Fruit fly (Drosophila melanogaster) whole organism, prepupa: ENCODE results near the gene Patr-1.
A peak's percentile ranks its signal among the peaks of the same experiment; 100 is the strongest.

Source experiments
- Blimp-1 ChIP-seq: fragments of 200-800 bp; sonication (Bioruptor generic); optimal IDR thresholded peaks from 3 replicates; lab custom pipeline; 2017; ENCODE audit warnings: missing biosample characterization, missing genetic modification characterization, mild to moderate bottlenecking, moderate library complexity, missing genetic modification reagents
- CG10631 ChIP-seq: fragments of 200-800 bp; sonication (Bioruptor generic); optimal IDR thresholded peaks from 2 replicates; lab custom pipeline; 2016; ENCODE audit warnings: missing biosample characterization, missing genetic modification characterization
- CG11762 ChIP-seq: fragments of 200-800 bp; sonication (Bioruptor generic); optimal IDR thresholded peaks from 3 replicates; lab custom pipeline; 2016; ENCODE audit warnings: missing biosample characterization, missing genetic modification characterization; ENCODE audit not compliant: insufficient read depth
- CG15336 ChIP-seq: fragments of 200-800 bp; sonication (Bioruptor generic); IDR thresholded peaks from 2 replicates; pipeline ENCODE4 v1.3.6; 2022; ENCODE audit warnings: missing biosample characterization, missing genetic modification characterization
- CG1621 ChIP-seq: fragments of 200-800 bp; sonication (Bioruptor generic); optimal IDR thresholded peaks from 3 replicates; lab custom pipeline; 2018; ENCODE audit warnings: missing biosample characterization, mild to moderate bottlenecking, missing genetic modification characterization
- CG16779 ChIP-seq: fragments of 200-800 bp; sonication (Bioruptor generic); optimal IDR thresholded peaks from 3 replicates; lab custom pipeline; 2017; ENCODE audit warnings: missing biosample characterization, mild to moderate bottlenecking, missing genetic modification characterization
- CG3032 ChIP-seq: fragments of 200-800 bp; optimal IDR thresholded peaks from 2 replicates; lab custom pipeline; 2019; ENCODE audit warnings: missing biosample characterization, mild to moderate bottlenecking, missing genetic modification characterization, moderate library complexity
- CG31627 ChIP-seq: fragments of 200-800 bp; sonication (Bioruptor generic); optimal IDR thresholded peaks from 3 replicates; lab custom pipeline; 2016; ENCODE audit warnings: missing biosample characterization, missing genetic modification characterization
- CG32006 ChIP-seq: fragments of 200-800 bp; sonication (Bioruptor generic); optimal IDR thresholded peaks from 3 replicates; lab custom pipeline; 2017; ENCODE audit warnings: missing biosample characterization, mild to moderate bottlenecking, missing genetic modification characterization
- CG34406 ChIP-seq: fragments of 200-800 bp; sonication (Bioruptor generic); optimal IDR thresholded peaks from 3 replicates; lab custom pipeline; 2016; ENCODE audit warnings: missing biosample characterization, missing genetic modification characterization
- CG4318 ChIP-seq: fragments of 200-800 bp; sonication (Bioruptor generic); optimal IDR thresholded peaks from 3 replicates; lab custom pipeline; 2017; ENCODE audit warnings: missing biosample characterization, mild to moderate bottlenecking, missing genetic modification characterization
- CG6854 ChIP-seq: fragments of 200-800 bp; sonication (Bioruptor generic); optimal IDR thresholded peaks from 2 replicates; lab custom pipeline; 2017; ENCODE audit warnings: missing biosample characterization, mild to moderate bottlenecking, missing genetic modification characterization
- CG7368 ChIP-seq: fragments of 200-800 bp; sonication (Bioruptor generic); optimal IDR thresholded peaks from 3 replicates; lab custom pipeline; 2016; ENCODE audit warnings: missing biosample characterization, missing genetic modification characterization
- CG8119 ChIP-seq: fragments of 200-800 bp; sonication (Bioruptor generic); IDR thresholded peaks from 3 replicates; pipeline ENCODE4 v1.3.6; 2022; ENCODE audit warnings: missing biosample characterization, missing genetic modification characterization
- CG8319 ChIP-seq: fragments of 200-800 bp; sonication (Bioruptor generic); optimal IDR thresholded peaks from 3 replicates; lab custom pipeline; 2016; ENCODE audit warnings: missing biosample characterization, missing genetic modification characterization
- CG8632 ChIP-seq: fragments of 200-800 bp; sonication (Bioruptor generic); optimal IDR thresholded peaks from 3 replicates; lab custom pipeline; 2016; ENCODE audit warnings: missing biosample characterization, missing genetic modification characterization
- CG9139 ChIP-seq: fragments of 200-800 bp; sonication (Bioruptor generic); optimal IDR thresholded peaks from 3 replicates; lab custom pipeline; 2017; ENCODE audit warnings: missing biosample characterization, mild to moderate bottlenecking, missing genetic modification characterization
- Eip75B ChIP-seq: fragments of 200-800 bp; sonication (Bioruptor generic); optimal IDR thresholded peaks from 3 replicates; lab custom pipeline; 2016; ENCODE audit warnings: missing biosample characterization, missing genetic modification characterization
- Eip93F ChIP-seq: fragments of 200-800 bp; sonication (Bioruptor generic); optimal IDR thresholded peaks from 2 replicates; lab custom pipeline; 2016; ENCODE audit warnings: missing biosample characterization, mild to moderate bottlenecking, missing genetic modification characterization
- Ets96B ChIP-seq: fragments of 200-800 bp; optimal IDR thresholded peaks from 2 replicates; lab custom pipeline; 2019; ENCODE audit warnings: missing biosample characterization, mild to moderate bottlenecking, missing genetic modification characterization, moderate library complexity
- Gug ChIP-seq: fragments of 200-800 bp; sonication (Bioruptor generic); IDR thresholded peaks from 2 replicates; pipeline ENCODE4 v1.3.6; 2022; ENCODE audit warnings: missing biosample characterization, missing genetic modification characterization
- Hr39 ChIP-seq: fragments of 200-800 bp; sonication (Bioruptor generic); optimal IDR thresholded peaks from 2 replicates; lab custom pipeline; 2016; ENCODE audit warnings: missing biosample characterization, missing genetic modification characterization
- Hr4 ChIP-seq: fragments of 200-800 bp; sonication (Bioruptor generic); optimal IDR thresholded peaks from 3 replicates; lab custom pipeline; 2016; ENCODE audit warnings: missing biosample characterization, missing genetic modification characterization
- Lpt ChIP-seq: fragments of 200-800 bp; sonication (Bioruptor generic); optimal IDR thresholded peaks from 3 replicates; lab custom pipeline; 2016; ENCODE audit warnings: missing biosample characterization, missing genetic modification characterization
- Met ChIP-seq: fragments of 200-800 bp; sonication (Bioruptor generic); optimal IDR thresholded peaks from 3 replicates; lab custom pipeline; 2016; ENCODE audit warnings: missing biosample characterization, missing genetic modification characterization
- OdsH ChIP-seq: fragments of 200-800 bp; sonication (Bioruptor generic); optimal IDR thresholded peaks from 3 replicates; lab custom pipeline; 2016; ENCODE audit warnings: missing biosample characterization, missing genetic modification characterization
- Smox ChIP-seq: fragments of 200-800 bp; sonication (Bioruptor generic); optimal IDR thresholded peaks from 3 replicates; lab custom pipeline; 2016; ENCODE audit warnings: missing biosample characterization, missing genetic modification characterization
- Sox102F ChIP-seq: fragments of 200-800 bp; sonication (Bioruptor generic); optimal IDR thresholded peaks from 2 replicates; lab custom pipeline; 2016; ENCODE audit warnings: missing biosample characterization, mild to moderate bottlenecking, missing genetic modification characterization
- Sox14 ChIP-seq: fragments of 200-800 bp; sonication (Bioruptor generic); optimal IDR thresholded peaks from 3 replicates; lab custom pipeline; 2016; ENCODE audit warnings: missing biosample characterization, missing genetic modification characterization
- dac ChIP-seq: fragments of 200-800 bp; sonication (Bioruptor generic); optimal IDR thresholded peaks from 2 replicates; lab custom pipeline; 2017; ENCODE audit warnings: missing biosample characterization, mild to moderate bottlenecking, missing genetic modification characterization
- dsx ChIP-seq: fragments of 200-800 bp; optimal IDR thresholded peaks from 3 replicates; lab custom pipeline; 2019; ENCODE audit warnings: missing biosample characterization, mild to moderate bottlenecking, missing genetic modification characterization, moderate library complexity; ENCODE audit not compliant: poor library complexity, severe bottlenecking
- eg ChIP-seq: fragments of 200-800 bp; sonication (Bioruptor generic); IDR thresholded peaks from 3 replicates; pipeline ENCODE4 v1.3.6; 2022; ENCODE audit warnings: missing biosample characterization, missing genetic modification characterization
- esn ChIP-seq: fragments of 200-800 bp; sonication (Bioruptor generic); optimal IDR thresholded peaks from 2 replicates; lab custom pipeline; 2016; ENCODE audit warnings: missing biosample characterization, mild to moderate bottlenecking, missing genetic modification characterization, moderate library complexity
- fd59A ChIP-seq: fragments of 200-800 bp; sonication (Bioruptor generic); optimal IDR thresholded peaks from 2 replicates; lab custom pipeline; 2017; ENCODE audit warnings: missing biosample characterization, mild to moderate bottlenecking, missing genetic modification characterization, missing genetic modification reagents
- fd85E ChIP-seq: fragments of 200-800 bp; sonication (Bioruptor generic); optimal IDR thresholded peaks from 3 replicates; lab custom pipeline; 2016; ENCODE audit warnings: missing biosample characterization, missing genetic modification characterization
- fkh ChIP-seq: fragments of 200-800 bp; sonication (Bioruptor generic); optimal IDR thresholded peaks from 3 replicates; lab custom pipeline; 2017; ENCODE audit warnings: missing biosample characterization, mild to moderate bottlenecking, missing genetic modification characterization, moderate library complexity
- lz ChIP-seq: fragments of 200-800 bp; sonication (Bioruptor generic); optimal IDR thresholded peaks from 3 replicates; lab custom pipeline; 2016; ENCODE audit warnings: missing biosample characterization, missing genetic modification characterization
- net ChIP-seq: fragments of 200-800 bp; sonication (Bioruptor generic); optimal IDR thresholded peaks from 3 replicates; lab custom pipeline; 2016; ENCODE audit warnings: missing biosample characterization, missing genetic modification characterization
- pdm3 ChIP-seq: fragments of 200-800 bp; sonication (Bioruptor generic); optimal IDR thresholded peaks from 3 replicates; lab custom pipeline; 2016; ENCODE audit warnings: missing biosample characterization, missing genetic modification characterization
- salr ChIP-seq, 2 experiments: fragments of 200-800 bp; sonication (Bioruptor generic); optimal IDR thresholded peaks; 3 replicates each; lab custom pipeline; 2016 to 2018; ENCODE audit warnings: missing biosample characterization in 2 of 2, missing genetic modification characterization in 2 of 2, mild to moderate bottlenecking in 1 of 2
- spab ChIP-seq: fragments of 200-800 bp; sonication (Bioruptor generic); optimal IDR thresholded peaks from 2 replicates; lab custom pipeline; 2017; ENCODE audit warnings: missing biosample characterization, mild to moderate bottlenecking, missing genetic modification characterization, missing genetic modification reagents
- svp ChIP-seq: fragments of 200-800 bp; sonication (Bioruptor generic); peaks from one replicate; lab custom pipeline; 2016; ENCODE audit warnings: missing biosample characterization, missing genetic modification characterization
- topi ChIP-seq: fragments of 200-800 bp; sonication (Bioruptor generic); optimal IDR thresholded peaks from 3 replicates; lab custom pipeline; 2016; ENCODE audit warnings: missing biosample characterization, missing genetic modification characterization
- vri ChIP-seq: fragments of 200-800 bp; sonication (Bioruptor generic); optimal IDR thresholded peaks from 3 replicates; lab custom pipeline; 2016; ENCODE audit warnings: missing biosample characterization, mild to moderate bottlenecking, missing genetic modification characterization

Gene Patr-1

DNA sequence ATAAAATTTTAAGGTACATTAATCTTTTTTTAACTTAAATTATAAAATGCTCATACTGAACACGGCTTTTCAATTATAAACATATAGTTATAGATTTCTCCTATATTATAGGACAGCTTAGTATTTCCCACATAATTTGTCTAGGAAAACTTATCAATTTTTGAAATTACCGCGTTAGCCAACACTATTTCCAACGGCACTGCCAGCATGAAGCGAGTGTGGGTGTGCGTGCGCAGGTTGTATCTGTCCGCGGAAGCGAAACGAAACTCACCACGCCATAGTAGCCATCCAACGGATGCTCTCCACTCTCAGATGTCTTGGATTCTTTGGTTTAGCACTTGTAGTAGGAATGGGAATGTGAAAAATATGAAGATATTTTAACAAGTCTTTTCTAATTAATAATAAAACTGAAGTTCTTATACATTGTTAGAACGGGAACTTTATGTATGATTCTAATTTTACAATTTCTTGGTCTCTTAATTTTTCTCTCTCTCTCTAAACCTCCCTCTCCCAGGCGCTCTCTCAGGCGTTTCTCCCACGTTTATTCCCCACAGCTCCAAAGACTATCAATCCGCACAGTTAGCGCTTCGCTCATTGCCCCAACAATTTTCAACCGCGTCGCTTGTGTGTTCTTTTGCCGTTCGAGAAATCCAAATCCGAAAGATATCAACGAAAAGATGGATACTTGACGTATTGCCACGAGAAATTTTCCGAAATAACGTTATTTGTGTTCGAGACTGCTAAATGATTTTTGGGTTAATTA is 10.2 kb downstream of the Patr-1 start, which contains the start of gene Dad (continued):
- peak; percentile 19 for TF ChIP-seq CG31627 (GFP tag; lab: Kevin White, UChicago)
- TF ChIP-seq Hr4 (GFP tag; lab: Kevin White, UChicago): no peak
- TF ChIP-seq Eip93F (GFP tag; lab: Kevin White, UChicago): peak; percentile 34
- TF ChIP-seq CG8319 (GFP tag; lab: Kevin White, UChicago): no peak
- peak; percentile 36 for TF ChIP-seq dsx (GFP tag; lab: Kevin White, UChicago)
- TF ChIP-seq dac (GFP tag; lab: Kevin White, UChicago): no peak
- no peak for TF ChIP-seq CG1621
- no peak for TF ChIP-seq CG4318 (GFP tag; lab: Kevin White, UChicago)
- peak; percentile 28 for TF ChIP-seq Hr39 (GFP tag; lab: Kevin White, UChicago)
- TF ChIP-seq Eip75B (GFP tag; lab: Kevin White, UChicago): peak; percentile 16
- peak; percentile 9 for TF ChIP-seq CG10631 (GFP tag; lab: Kevin White, UChicago)
- TF ChIP-seq topi (GFP tag; lab: Kevin White, UChicago): peak; percentile 67
- TF ChIP-seq vri: peak; percentile 35
- TF ChIP-seq CG8632: peak; percentile 28
- peak; percentile 62 for TF ChIP-seq Smox
- TF ChIP-seq fkh (GFP tag; lab: Kevin White, UChicago): no peak

DNA sequence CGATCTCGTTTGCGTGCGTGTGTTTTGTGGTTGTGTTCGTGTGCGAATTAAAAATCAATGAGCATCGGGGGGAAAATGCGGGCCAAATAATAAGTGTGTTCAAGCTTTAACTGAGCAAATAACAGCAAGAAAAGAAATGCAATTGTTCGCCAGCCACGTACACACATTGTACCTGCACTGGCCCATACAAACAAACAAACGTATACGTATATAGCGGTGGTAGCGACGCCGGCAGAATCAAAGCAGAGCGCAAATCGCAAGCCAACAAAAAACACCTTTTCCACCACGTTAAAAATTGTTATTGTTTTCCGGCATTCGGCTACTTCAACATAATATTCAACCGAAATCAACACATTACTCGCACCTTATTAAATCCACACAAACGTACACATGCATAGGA is 11.2 kb downstream of the Patr-1 start:
- no peak for TF ChIP-seq lz (GFP tag; lab: Kevin White, UChicago)
- peak; percentile 51 for TF ChIP-seq svp (GFP tag; lab: Kevin White, UChicago)

DNA sequence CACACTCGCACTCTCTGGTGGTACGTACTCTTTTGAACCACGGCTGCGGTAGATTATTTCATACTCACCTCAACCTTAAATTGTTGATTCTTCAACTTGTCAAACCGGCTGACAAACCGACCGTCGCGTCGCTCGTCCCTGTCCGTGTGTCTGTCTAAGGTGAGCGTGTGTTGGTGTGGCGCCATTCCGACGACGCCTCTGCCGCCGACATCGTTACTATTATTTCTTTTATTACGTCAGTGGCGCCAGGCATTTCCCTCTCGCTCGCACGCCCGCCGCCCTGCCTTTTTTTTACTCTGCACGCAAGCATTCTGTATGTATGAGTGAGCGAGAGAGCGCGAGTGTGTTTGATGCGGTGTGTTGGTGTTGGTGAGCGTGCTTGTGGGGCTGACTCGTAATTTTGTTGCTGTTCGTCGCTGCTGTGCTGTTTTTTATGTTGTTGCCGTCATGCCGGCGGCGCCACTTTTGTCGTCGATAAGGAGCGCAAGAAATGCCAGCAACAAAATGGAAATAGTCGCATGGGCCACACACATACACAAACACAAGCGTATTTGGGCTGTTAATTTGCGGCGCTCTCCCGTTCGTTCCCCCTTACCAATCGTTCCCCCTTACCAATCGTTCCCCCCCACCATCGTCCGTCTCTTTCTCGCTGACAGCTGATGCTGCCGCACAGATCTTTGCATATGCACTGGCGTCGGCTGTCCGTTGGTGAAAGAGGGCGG is 13.0 kb downstream of the Patr-1 start:
- TF ChIP-seq CG8632 (no peak), spab (GFP tag; lab: Kevin White, UChicago) (peak; percentile 21), svp (GFP tag; lab: Kevin White, UChicago) (peak; percentile 81), Lpt (GFP tag; lab: Kevin White, UChicago) (peak; percentile 70), Ets96B (tag; lab: Kevin White, UChicago) (peak; percentile 53), CG34406 (GFP tag; lab: Kevin White, UChicago) (no peak), Hr39 (GFP tag; lab: Kevin White, UChicago) (no peak), salr (GFP tag; optimal IDR thresholded peaks at IDR 0.05; lab: Kevin White, UChicago) (no peak), Sox14 (GFP tag; lab: Kevin White, UChicago) (no peak), OdsH (GFP tag; lab: Kevin White, UChicago) (peak; percentile 1), pdm3 (peak; percentile 8), esn (peak; percentile 28), dac (GFP tag; lab: Kevin White, UChicago) (peak; percentile 13), dsx (GFP tag; lab: Kevin White, UChicago) (peak; percentile 84), lz (GFP tag; lab: Kevin White, UChicago) (no peak), topi (GFP tag; lab: Kevin White, UChicago) (peak; percentile 19), CG3032 (peak; percentile 9), Blimp-1 (GFP tag; lab: Kevin White, UChicago) (peak; percentile 9), CG8119 (GFP tag; lab: Robert Waterston, UW) (peak; percentile 61), eg (GFP tag; lab: Robert Waterston, UW) (peak; percentile 71), CG9139 (GFP tag; lab: Kevin White, UChicago) (peak; percentile 65), CG6854 (peak; percentile 81), CG15336 (GFP tag; lab: Robert Waterston, UW) (peak; percentile 52; the same call in 1 of the 2 replicates), Met (GFP tag; lab: Kevin White, UChicago) (no peak), Gug (GFP tag; lab: Robert Waterston, UW) (peak; percentile 39; the same call in 1 of the 2 replicates), fd59A (GFP tag; lab: Kevin White, UChicago) (peak; percentile 5), CG11762 (GFP tag; lab: Kevin White, UChicago) (no peak), CG32006 (GFP tag; lab: Kevin White, UChicago) (peak; percentile 34), fd85E (no peak), Sox102F (GFP tag; lab: Kevin White, UChicago) (peak; percentile 40), CG16779 (tag; lab: Kevin White, UChicago) (peak; percentile 64), CG10631 (GFP tag; lab: Kevin White, UChicago) (no peak), net (GFP tag; lab: Kevin White, UChicago) (peak; percentile 56), CG7368 (GFP tag; lab: Kevin White, UChicago) (peak; percentile 9), fkh (GFP tag; lab: Kevin White, UChicago) (peak; percentile 91)
